Worm (Caenorhabditis elegans) whole organism, late embryonic: ENCODE results near the gene math-10.

Experiments
- ama-1 ChIP-seq: fragments of 150-350 bp; optimal IDR thresholded peaks from 2 replicates; lab custom pipeline; 2014
- ceh-24 ChIP-seq: sonication (generic microtip); optimal IDR thresholded peaks from 2 replicates; lab custom pipeline; 2016; ENCODE audit warnings: mild to moderate bottlenecking, missing genetic modification characterization, missing compliant biosample characterization
- ceh-48 ChIP-seq: sonication (generic microtip); optimal IDR thresholded peaks from 2 replicates; lab custom pipeline; 2016; ENCODE audit warnings: missing genetic modification characterization, inconsistent platforms, missing compliant biosample characterization
- dve-1 ChIP-seq: sonication (generic microtip); optimal IDR thresholded peaks from 2 replicates; lab custom pipeline; 2017; ENCODE audit warnings: antibody characterized with exemption, mild to moderate bottlenecking, missing genetic modification characterization, missing compliant biosample characterization
- nhr-232 ChIP-seq: sonication (generic microtip); optimal IDR thresholded peaks from 2 replicates; lab custom pipeline; 2016; ENCODE audit warnings: missing genetic modification characterization, missing compliant biosample characterization
- npax-4 ChIP-seq: sonication (generic microtip); optimal IDR thresholded peaks from 2 replicates; lab custom pipeline; 2016; ENCODE audit warnings: missing genetic modification characterization, missing compliant biosample characterization
- pag-3 ChIP-seq: sonication (generic microtip); optimal IDR thresholded peaks from 2 replicates; lab custom pipeline; 2016; ENCODE audit warnings: missing compliant biosample characterization, missing genetic modification characterization, borderline replicate concordance
- pax-1 ChIP-seq: fragments of 150-350 bp; optimal IDR thresholded peaks from 2 replicates; lab custom pipeline; 2014; ENCODE audit warnings: missing biosample characterization, missing genetic modification characterization
- pha-4 ChIP-seq: fragments of 150-350 bp; optimal IDR thresholded peaks from 2 replicates; lab custom pipeline; 2018; ENCODE audit warnings: missing biosample characterization, missing genetic modification reagents, missing genetic modification characterization

DNA sequence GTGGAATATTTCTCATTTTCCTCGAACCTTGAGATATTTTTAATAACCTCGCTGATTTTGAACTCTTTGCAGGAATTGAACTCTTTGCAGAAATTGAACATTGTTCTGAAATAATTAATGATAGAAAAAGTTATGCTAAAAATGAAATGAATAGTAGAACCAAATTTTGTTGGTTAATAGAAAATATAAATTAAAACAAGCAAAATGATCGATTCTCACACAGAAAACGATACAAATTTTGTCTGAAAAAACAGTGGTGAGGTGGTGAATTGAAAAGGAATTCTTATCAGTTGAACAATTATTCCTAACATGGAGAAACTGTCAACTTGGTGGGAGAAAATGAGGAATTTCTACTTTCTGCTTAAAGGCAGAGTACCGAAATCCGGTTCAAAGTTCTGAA lies 13.3 kb downstream of the math-10 start, which contains the start of gene math-6:
- TF ChIP-seq dve-1 (no peak), nhr-232 (tag; lab: Kevin White, UChicago) (no peak), ama-1 (lab: Kevin White, UChicago) (no peak), ceh-24 (tag; lab: Kevin White, UChicago) (no peak), ceh-48 (no peak), pha-4 (tag; lab: Kevin White, UChicago) (no peak), npax-4 (no peak), pax-1 (no peak), pag-3 (tag; lab: Kevin White, UChicago) (no peak)
